Fruit fly (Drosophila melanogaster): ENCODE results near the gene CG32371.

The CG32371 gene

DNA sequence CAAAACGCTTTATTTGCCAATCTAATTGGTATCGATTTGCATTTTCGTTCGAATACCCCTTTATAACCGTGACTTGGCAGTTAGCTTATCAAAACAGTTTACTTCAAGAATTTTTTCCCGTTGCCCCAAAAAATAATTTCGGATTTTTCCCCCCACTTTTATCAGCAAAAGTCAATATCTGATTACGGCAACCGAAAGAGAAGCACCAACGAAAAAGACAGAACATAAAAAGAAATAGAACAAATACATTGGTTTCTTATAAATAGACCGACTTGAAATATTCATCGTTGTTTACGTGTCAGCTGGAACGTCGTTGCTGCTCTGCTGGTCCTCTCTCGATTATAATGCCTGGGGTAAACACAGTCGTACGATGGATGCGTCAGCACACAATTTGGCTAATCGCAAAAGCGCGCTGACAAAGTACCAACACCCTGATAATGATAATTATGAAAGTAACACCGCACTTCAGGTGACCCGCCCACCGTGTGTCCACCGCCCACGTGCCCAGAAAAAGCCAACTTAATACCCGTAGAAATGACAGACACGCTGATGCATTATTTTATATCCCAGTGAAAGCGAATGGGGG lies 33.2 kb upstream of the CG32371 start:
- TF ChIP-seq CG17801 (GFP tag; optimal IDR thresholded peaks at IDR 0.05; ENCODE audit: partially characterized antibody): no peak

DNA sequence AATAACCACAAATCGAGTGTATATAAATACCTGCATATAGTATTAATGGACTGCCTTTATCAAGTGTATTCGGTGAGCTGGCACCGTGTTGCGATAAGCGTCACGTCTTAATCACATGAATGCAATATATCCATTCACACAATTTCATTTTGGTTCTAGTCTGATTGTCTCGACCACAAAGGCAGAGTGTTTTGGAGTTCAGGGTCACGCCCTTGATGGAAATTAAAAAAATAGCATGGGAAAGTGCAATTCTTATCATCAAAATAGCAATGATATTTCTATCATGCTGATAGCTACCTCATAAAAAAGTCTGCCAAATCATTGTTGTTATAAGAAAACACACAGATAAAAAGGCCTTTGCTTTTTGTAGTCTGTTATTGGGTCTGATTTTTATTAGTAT lies 24.6 kb upstream of the CG32371 start:
- TF ChIP-seq CG17801 (GFP tag; optimal IDR thresholded peaks at IDR 0.05; ENCODE audit: partially characterized antibody): no peak

DNA sequence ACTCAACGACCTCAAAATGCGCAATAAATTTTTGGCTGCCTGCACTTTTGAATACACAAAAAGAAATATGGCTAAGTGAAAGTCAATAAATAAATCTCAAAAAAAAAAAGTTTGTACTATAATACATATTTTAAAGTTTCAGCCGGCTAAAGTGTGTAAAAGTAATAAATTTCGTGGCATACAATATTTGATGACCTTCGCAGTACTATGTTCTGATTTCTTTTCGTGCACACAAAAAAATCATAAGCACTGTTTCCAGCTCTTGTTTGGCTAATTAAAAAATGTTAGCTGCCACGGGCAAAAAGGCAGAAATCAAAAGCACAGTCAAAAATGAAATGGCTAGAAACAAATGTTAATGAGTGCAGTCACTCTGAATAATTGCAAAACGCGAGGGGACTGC lies 24.1 kb upstream of the CG32371 start:
- TF ChIP-seq CG17801 (GFP tag; optimal IDR thresholded peaks at IDR 0.05; ENCODE audit: partially characterized antibody): no peak

DNA sequence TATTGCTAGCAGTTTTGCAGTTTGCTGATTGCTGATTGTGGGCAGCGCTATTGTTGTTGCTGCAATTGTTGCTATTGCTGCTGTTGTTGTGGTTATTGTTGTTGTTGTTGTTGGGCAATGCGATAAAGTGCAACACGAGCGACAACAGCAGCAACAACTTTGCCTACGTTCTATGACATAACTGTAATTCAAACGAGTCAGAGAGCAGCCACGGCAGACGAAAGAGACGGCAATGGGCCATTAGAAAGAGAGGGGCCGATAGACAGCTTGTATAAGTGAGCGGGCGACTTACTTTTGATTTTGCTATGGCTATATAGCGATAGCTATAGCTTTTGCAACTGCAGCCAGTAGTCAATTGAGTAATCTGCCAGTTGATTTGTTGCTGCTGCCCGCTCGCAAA lies 22.1 kb upstream of the CG32371 start:
- no peak for TF ChIP-seq CG17801 (GFP tag; optimal IDR thresholded peaks at IDR 0.05; ENCODE audit: partially characterized antibody)

DNA sequence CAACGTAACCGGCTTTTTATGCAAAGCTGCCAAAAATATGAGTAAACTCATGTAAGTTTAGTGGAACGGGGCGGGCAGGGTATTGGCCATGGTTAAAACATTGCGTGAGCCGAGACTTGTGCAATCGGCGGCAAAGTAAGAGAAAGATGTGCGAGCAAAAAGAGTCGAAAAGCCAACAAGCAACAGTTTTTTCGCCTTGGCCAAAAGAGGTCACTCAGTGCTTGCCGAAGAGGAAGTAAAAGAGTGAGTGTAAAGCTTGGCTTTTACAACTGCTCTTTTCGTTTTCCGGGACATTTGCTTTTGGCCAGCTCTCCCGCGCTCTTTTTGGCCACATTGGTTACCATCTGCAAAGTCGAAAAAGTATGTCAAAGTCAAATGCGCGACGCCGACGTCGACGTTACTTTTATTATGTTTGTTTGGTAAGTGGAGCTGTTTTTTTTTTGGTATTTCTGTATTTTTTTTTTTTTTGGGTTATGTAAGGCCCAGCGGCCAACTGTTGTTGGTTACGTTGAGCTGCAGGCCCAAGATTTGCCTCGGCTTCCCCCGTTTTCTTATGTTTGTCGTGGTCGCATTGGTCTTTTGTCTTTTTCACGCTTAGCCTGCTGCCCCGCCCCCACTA lies 19.7 kb upstream of the CG32371 start:
- TF ChIP-seq CG17801 (GFP tag; optimal IDR thresholded peaks at IDR 0.05; ENCODE audit: partially characterized antibody): no peak

DNA sequence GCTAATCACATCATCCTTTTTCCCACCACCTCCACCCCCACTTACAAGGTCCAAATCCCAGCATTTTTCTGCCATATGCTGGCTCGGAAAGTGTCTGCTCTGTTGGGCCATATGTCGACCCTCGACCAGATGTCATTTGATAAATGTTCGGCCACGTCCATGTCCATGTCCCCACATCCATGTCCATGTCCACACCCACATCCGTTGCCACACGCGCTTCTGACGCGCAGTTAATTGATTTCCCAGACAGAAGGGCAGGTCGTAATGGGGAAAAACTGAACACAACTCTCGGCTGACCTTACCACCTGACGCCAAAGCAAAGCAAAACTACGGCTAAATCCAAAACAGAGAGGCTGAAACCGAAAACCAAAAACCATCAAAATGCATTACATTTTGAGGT lies 18.8 kb upstream of the CG32371 start:
- TF ChIP-seq CG17801 (GFP tag; optimal IDR thresholded peaks at IDR 0.05; ENCODE audit: partially characterized antibody): no peak

DNA sequence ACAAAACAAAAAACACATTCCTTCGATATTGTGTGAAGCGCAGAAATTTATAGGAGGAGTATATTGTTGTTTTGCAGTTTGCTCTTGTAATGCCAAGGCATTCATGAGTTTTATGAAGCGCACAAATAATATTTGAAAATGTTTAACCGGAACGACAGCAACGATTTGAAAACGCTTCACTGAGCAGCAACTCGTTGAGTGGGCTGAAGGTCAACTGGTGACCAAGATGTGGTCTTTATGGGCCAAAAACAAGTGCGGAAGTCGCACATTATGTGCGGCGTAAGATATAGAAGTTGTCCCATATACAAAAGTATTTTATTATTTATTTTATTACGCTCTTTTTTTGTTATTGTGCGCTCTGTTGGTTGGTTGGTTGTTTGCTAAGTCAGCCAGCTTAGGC lies 18.1 kb upstream of the CG32371 start:
- TF ChIP-seq CG17801 (GFP tag; optimal IDR thresholded peaks at IDR 0.05; ENCODE audit: partially characterized antibody): no peak

DNA sequence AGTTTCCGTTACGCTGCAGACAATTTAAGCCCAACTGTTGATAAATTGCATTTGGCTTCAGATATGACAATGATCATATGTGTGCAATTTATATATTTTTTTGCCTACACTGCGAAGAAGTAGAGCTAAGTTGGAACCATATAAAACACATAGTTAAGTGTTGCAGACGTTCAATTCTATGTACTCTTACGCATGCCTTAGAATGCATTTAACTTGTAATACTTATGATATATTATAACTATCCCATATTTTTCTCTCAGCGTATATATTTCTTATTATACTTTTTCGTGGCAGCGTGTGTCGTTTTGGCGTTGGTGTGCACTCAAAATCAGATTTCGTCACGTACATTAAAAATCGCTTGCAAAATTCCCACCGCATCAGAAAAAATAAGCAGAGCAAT lies 15.2 kb upstream of the CG32371 start:
- peak; percentile 88 for TF ChIP-seq CG17801 (GFP tag; optimal IDR thresholded peaks at IDR 0.05; ENCODE audit: partially characterized antibody)

DNA sequence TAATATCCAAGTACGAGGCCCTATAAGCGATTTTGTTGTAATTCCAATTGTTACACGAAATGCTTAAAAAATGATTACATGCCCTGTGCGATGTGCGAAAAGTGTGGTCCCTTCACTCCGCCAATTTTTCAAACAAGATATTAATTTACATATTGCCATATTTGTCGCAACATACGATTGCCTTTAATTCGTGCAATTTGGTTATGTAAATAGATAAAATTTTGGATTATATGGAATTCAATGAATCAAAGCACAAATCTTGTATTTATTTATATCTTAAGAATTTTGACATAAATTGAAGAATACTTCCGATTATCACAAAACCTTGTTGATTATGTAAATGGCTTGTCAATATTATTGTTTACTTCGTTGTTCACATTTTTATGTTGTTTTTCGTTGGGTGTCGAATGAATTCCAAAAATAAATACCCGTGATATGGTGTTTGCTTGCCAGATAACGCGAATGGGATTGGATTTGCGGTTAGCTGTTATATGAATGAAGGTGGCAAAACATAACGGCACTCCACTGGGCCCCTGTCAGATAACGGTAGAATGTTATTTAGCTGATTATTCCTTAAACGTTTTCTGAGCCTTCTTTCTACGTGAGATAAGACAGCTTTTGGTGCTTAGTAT lies 14.0 kb upstream of the CG32371 start:
- TF ChIP-seq CG17801 (GFP tag; optimal IDR thresholded peaks at IDR 0.05; ENCODE audit: partially characterized antibody): no peak

DNA sequence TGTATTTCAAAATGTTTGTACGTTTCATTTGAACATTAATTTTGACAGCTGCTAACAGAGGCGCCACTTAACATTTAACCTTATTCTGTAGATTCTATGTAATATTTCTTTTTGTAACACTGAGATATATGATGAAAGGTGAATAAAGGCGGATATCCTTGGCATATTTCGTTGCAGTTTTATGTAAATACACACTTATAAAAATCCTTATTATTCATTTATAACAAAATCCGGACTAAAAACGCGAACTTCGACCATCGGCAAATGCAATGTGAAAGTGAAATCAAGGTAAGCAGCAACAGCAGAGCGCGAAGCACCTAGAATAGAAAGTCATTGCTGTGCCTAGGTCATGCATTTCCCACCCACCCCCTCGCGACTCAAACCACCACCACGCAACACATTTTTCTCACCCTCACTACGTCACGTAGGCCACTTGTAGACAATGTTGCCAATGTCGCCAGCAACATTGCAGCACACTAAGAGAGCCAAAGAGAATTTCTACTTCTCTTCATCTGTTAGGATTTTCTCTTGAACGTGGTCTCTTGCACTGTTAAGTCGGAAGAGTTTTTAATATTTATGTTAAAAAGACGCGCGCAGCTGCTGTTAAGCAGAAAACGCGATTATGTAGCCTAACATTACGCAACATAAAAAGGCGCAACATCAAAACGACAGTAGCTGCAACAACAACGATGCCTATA lies 13.3 kb upstream of the CG32371 start:
- TF ChIP-seq CG17801 (GFP tag; optimal IDR thresholded peaks at IDR 0.05; ENCODE audit: partially characterized antibody): no peak

DNA sequence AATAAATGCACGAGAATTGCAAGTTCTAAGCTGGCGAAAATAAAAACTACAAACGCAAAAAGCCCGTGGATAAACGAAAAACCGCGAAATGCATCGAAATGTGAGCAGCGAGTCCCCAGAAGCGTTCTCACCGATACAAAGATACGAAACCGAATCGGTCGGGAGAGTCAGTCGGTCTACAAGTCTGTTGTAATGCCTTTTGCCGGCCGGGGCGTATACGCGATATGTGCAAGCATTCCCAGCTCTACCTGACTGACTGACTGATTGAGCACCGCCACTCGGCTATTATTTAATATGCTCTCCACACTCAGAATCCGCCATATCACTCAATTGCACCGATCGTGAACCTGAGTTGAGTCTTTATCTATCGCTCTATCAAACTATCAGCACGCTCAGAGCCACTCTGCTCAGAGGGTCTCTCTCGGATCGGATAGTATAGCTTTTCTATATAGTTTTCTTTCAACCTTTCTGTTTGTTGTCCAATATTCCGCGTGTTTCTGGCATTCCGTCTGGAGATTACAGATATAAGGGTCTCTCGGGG lies 7.3 kb upstream of the CG32371 start, which contains the start of gene Clk:
Gene Clk (minus strand): TSS at position 239 of the 541 bp plus-strand sequence.
- no peak for TF ChIP-seq CG17801 (GFP tag; optimal IDR thresholded peaks at IDR 0.05; ENCODE audit: partially characterized antibody)

DNA sequence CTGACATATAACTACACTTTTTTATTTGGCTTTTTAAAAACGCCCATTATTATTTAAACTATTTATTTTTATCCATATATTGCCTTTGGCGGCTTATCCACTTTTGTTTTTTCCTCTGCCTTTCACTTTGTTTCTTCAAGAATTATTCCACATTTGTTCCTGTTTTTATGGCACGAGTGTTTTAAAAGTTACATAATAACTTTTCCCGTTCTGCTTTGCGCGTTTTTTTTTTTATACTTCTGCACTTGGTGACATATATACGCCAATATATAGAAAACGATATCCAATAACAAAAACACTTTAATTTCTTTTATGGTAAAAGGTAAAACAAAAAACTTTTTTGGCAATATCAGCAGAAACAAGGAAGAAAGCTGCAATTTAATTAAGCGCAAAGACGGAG lies 6.5 kb upstream of the CG32371 start:
- TF ChIP-seq CG17801 (GFP tag; optimal IDR thresholded peaks at IDR 0.05; ENCODE audit: partially characterized antibody): no peak

DNA sequence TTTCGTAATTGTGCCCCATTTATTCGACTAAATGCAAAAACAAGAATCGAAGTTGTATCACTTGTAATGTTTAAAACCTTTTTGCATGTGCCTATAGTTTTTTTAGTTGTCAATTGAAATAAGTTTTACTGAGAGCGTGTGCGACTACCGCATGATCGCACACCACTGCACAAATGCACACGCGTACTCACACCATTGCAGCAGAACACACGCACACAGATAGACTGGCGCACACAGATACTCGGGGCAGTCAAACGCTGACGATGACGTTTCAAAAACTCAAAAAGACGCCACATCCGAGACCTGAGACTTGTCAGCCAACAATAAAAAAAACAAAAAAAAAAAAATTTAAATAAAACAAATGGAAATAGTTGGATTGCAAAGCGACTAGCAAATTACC lies 5.4 kb upstream of the CG32371 start:
- TF ChIP-seq CG17801 (GFP tag; optimal IDR thresholded peaks at IDR 0.05; ENCODE audit: partially characterized antibody): peak; percentile 36

DNA sequence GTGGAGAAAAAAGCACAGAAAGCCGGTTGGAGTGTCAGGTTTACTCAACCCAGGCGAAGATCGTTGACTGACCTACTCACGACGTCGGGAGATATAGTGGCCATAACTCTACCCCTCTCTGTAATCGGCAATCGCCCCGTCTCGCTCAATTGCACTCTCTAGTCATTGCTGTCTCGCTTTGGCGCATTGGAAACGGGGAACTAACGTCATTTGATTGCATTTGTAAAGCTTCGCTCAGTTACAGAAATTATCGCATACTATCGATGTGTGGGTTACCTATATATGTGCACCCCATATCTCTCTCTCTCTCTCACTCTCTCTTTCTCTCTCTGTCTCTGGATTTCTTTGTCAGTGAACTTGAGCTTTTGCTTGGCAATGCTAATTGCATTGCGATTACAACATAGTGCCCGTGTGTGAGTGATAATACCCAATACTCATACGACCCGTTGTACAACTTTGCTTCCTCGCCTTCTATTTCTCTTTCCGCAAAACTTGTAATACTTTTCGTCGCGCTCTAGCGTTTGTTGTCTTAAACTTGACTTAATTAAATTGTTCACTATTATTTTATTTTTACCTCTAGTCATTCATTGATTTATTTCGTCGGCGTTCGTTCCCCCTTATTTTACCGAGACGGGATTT lies 4.1 kb upstream of the CG32371 start:
- peak; percentile 10 for TF ChIP-seq CG17801 (GFP tag; optimal IDR thresholded peaks at IDR 0.05; ENCODE audit: partially characterized antibody)

All from ovary, adult (tissue).